Worm (Caenorhabditis elegans) whole organism, late embryonic: ENCODE results near the gene oxy-4.

Experiments used
- C08G9.2 ChIP-seq: sonication (generic microtip); optimal IDR thresholded peaks from 2 replicates; lab custom pipeline; 2016; ENCODE audit warnings: mild to moderate bottlenecking, missing genetic modification characterization, moderate library complexity, missing compliant biosample characterization
- C38D4.7 ChIP-seq: fragments of 200-800 bp; sonication (Bioruptor generic); optimal IDR thresholded peaks from 2 replicates; lab custom pipeline; 2018; ENCODE audit warnings: mild to moderate bottlenecking, missing genetic modification characterization, moderate library complexity, missing compliant biosample characterization
- T23F11.4 ChIP-seq: fragments of 200-800 bp; sonication (Bioruptor generic); optimal IDR thresholded peaks from 2 replicates; lab custom pipeline; 2018; ENCODE audit warnings: mild to moderate bottlenecking, missing genetic modification characterization, missing compliant biosample characterization
- Y22D7AL.16 ChIP-seq: sonication (generic microtip); optimal IDR thresholded peaks from 2 replicates; lab custom pipeline; 2016; ENCODE audit warnings: missing genetic modification characterization, missing compliant biosample characterization
- ceh-14 ChIP-seq: sonication (generic microtip); optimal IDR thresholded peaks from 2 replicates; lab custom pipeline; 2016; ENCODE audit warnings: missing genotype, missing genetic modification characterization, missing compliant biosample characterization
- ceh-2 ChIP-seq: sonication (generic microtip); optimal IDR thresholded peaks from 2 replicates; lab custom pipeline; 2016; ENCODE audit warnings: missing genotype, missing genetic modification characterization, missing compliant biosample characterization
- ceh-24 ChIP-seq: sonication (generic microtip); optimal IDR thresholded peaks from 2 replicates; lab custom pipeline; 2016; ENCODE audit warnings: mild to moderate bottlenecking, missing genetic modification characterization, missing compliant biosample characterization
- ceh-31 ChIP-seq: sonication (generic microtip); optimal IDR thresholded peaks from 2 replicates; lab custom pipeline; 2016; ENCODE audit warnings: missing genetic modification characterization, missing compliant biosample characterization
- ceh-34 ChIP-seq: sonication (generic microtip); optimal IDR thresholded peaks from 2 replicates; lab custom pipeline; 2016; ENCODE audit warnings: mild to moderate bottlenecking, missing genetic modification characterization, missing compliant biosample characterization
- ceh-45 ChIP-seq: fragments of 200-800 bp; sonication (Bioruptor generic); IDR thresholded peaks from 2 replicates; pipeline ENCODE4 v1.3.6; 2022; ENCODE audit warnings: missing genetic modification reagents, missing genetic modification characterization, missing compliant biosample characterization
- ceh-48 ChIP-seq: sonication (generic microtip); optimal IDR thresholded peaks from 2 replicates; lab custom pipeline; 2016; ENCODE audit warnings: missing genetic modification characterization, inconsistent platforms, missing compliant biosample characterization
- ceh-6 ChIP-seq: fragments of 200-800 bp; sonication (Bioruptor generic); optimal IDR thresholded peaks from 2 replicates; lab custom pipeline; 2018; ENCODE audit warnings: mild to moderate bottlenecking, missing genetic modification characterization, missing compliant biosample characterization
- ceh-9 ChIP-seq: sonication (generic microtip); optimal IDR thresholded peaks from 2 replicates; lab custom pipeline; 2016; ENCODE audit warnings: mild to moderate bottlenecking, missing genetic modification characterization, inconsistent platforms, missing compliant biosample characterization
- elt-2 ChIP-seq: sonication (generic microtip); optimal IDR thresholded peaks from 2 replicates; lab custom pipeline; 2016; ENCODE audit warnings: missing genetic modification reagents, missing genetic modification characterization, missing compliant biosample characterization
- elt-4 ChIP-seq: sonication (generic microtip); optimal IDR thresholded peaks from 2 replicates; lab custom pipeline; 2016; ENCODE audit warnings: missing genetic modification characterization, missing compliant biosample characterization
- ets-4 ChIP-seq: sonication (generic microtip); optimal IDR thresholded peaks from 2 replicates; lab custom pipeline; 2016; ENCODE audit warnings: missing genetic modification characterization, missing compliant biosample characterization
- fax-1 ChIP-seq: sonication (generic microtip); optimal IDR thresholded peaks from 2 replicates; lab custom pipeline; 2016; ENCODE audit warnings: missing genotype, missing genetic modification characterization, missing compliant biosample characterization
- fkh-6 ChIP-seq: sonication (generic microtip); optimal IDR thresholded peaks from 2 replicates; lab custom pipeline; 2016; ENCODE audit warnings: missing genetic modification characterization, missing compliant biosample characterization
- gmeb-2 ChIP-seq: sonication (generic microtip); optimal IDR thresholded peaks from 2 replicates; lab custom pipeline; 2016; ENCODE audit warnings: missing genetic modification characterization, inconsistent platforms, missing compliant biosample characterization
- hlh-15 ChIP-seq: sonication (generic microtip); optimal IDR thresholded peaks from 2 replicates; lab custom pipeline; 2016; ENCODE audit warnings: missing genetic modification characterization, missing compliant biosample characterization
- hlh-30 ChIP-seq: sonication (generic microtip); optimal IDR thresholded peaks from 2 replicates; lab custom pipeline; 2017; ENCODE audit warnings: antibody characterized with exemption, missing genetic modification characterization, missing compliant biosample characterization; ENCODE audit not compliant: insufficient read depth
- hlh-6 ChIP-seq: sonication (generic microtip); optimal IDR thresholded peaks from 2 replicates; lab custom pipeline; 2016; ENCODE audit warnings: missing genotype, missing genetic modification characterization, missing compliant biosample characterization
- hlh-8 ChIP-seq: sonication (generic microtip); optimal IDR thresholded peaks from 2 replicates; lab custom pipeline; 2016; ENCODE audit warnings: missing genotype, missing genetic modification characterization, missing compliant biosample characterization
- lim-6 ChIP-seq: sonication (generic microtip); optimal IDR thresholded peaks from 2 replicates; lab custom pipeline; 2016; ENCODE audit warnings: missing genetic modification characterization, missing compliant biosample characterization
- madf-2 ChIP-seq: sonication (generic microtip); optimal IDR thresholded peaks from 2 replicates; lab custom pipeline; 2017; ENCODE audit warnings: missing genetic modification characterization, missing compliant biosample characterization
- nhr-11 ChIP-seq: fragments of 150-350 bp; optimal IDR thresholded peaks from 2 replicates; lab custom pipeline; 2014; ENCODE audit warnings: missing biosample characterization, missing genetic modification characterization
- nhr-232 ChIP-seq: sonication (generic microtip); optimal IDR thresholded peaks from 2 replicates; lab custom pipeline; 2016; ENCODE audit warnings: missing genetic modification characterization, missing compliant biosample characterization
- npax-4 ChIP-seq: sonication (generic microtip); optimal IDR thresholded peaks from 2 replicates; lab custom pipeline; 2016; ENCODE audit warnings: missing genetic modification characterization, missing compliant biosample characterization
- odd-2 ChIP-seq: sonication (generic microtip); optimal IDR thresholded peaks from 2 replicates; lab custom pipeline; 2017; ENCODE audit warnings: antibody characterized with exemption, mild to moderate bottlenecking, missing genetic modification characterization, missing compliant biosample characterization
- pag-3 ChIP-seq: sonication (generic microtip); optimal IDR thresholded peaks from 2 replicates; lab custom pipeline; 2016; ENCODE audit warnings: missing compliant biosample characterization, missing genetic modification characterization, borderline replicate concordance
- pax-1 ChIP-seq: fragments of 150-350 bp; optimal IDR thresholded peaks from 2 replicates; lab custom pipeline; 2014; ENCODE audit warnings: missing biosample characterization, missing genetic modification characterization
- pqm-1 ChIP-seq: sonication (generic microtip); optimal IDR thresholded peaks from 2 replicates; lab custom pipeline; 2016; ENCODE audit warnings: missing genetic modification characterization, missing compliant biosample characterization
- pros-1 ChIP-seq: fragments of 150-350 bp; optimal IDR thresholded peaks from 2 replicates; lab custom pipeline; 2014; ENCODE audit warnings: missing biosample characterization, missing genetic modification reagents, missing genetic modification characterization
- ref-2 ChIP-seq: sonication (generic microtip); optimal IDR thresholded peaks from 2 replicates; lab custom pipeline; 2016; ENCODE audit warnings: missing genetic modification characterization, missing compliant biosample characterization
- sdc-2 ChIP-seq: sonication (generic microtip); optimal IDR thresholded peaks from 2 replicates; lab custom pipeline; 2016; ENCODE audit warnings: missing genotype, missing genetic modification characterization, missing compliant biosample characterization
- tbx-7 ChIP-seq: sonication (generic microtip); optimal IDR thresholded peaks from 2 replicates; lab custom pipeline; 2016; ENCODE audit warnings: missing genotype, missing genetic modification characterization, missing compliant biosample characterization
- unc-42 ChIP-seq: sonication (generic microtip); optimal IDR thresholded peaks from 2 replicates; lab custom pipeline; 2016; ENCODE audit warnings: missing genotype, missing genetic modification characterization, missing compliant biosample characterization
- unc-55 ChIP-seq: sonication (generic microtip); optimal IDR thresholded peaks from 2 replicates; lab custom pipeline; 2017; ENCODE audit warnings: missing biosample characterization, missing genetic modification reagents, missing genetic modification characterization
- zip-5 ChIP-seq: sonication (generic microtip); optimal IDR thresholded peaks from 2 replicates; lab custom pipeline; 2016; ENCODE audit warnings: missing genetic modification characterization, missing compliant biosample characterization
- ztf-16 ChIP-seq: sonication (generic microtip); optimal IDR thresholded peaks from 2 replicates; lab custom pipeline; 2017; ENCODE audit warnings: missing genetic modification characterization, missing compliant biosample characterization

oxy-4 gene

DNA sequence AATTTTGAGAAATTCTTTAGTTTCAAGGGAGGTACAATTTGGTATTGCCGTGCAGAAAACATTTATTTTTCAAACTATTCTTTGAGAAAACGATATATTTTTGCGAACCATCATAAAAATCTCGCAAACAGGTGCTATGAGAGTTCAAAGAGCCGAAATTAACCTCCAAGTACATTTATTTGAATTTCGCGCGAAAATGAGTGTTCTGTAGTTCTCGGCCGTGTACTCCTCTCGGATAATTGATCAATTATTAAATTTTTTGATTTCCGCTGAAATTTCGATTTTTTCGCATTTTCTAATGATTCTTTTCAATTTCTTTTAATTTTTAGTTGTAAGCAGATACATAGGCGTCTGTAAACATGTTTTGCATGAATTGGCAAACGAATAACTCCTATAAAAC is 31.6 kb upstream of the oxy-4 start:
- no peak for TF ChIP-seq madf-2
- TF ChIP-seq lim-6 (tag; lab: Kevin White, UChicago): peak; percentile 21
- peak; percentile 91 for TF ChIP-seq ets-4 (tag; lab: Kevin White, UChicago)
- no peak for TF ChIP-seq T23F11.4
- TF ChIP-seq zip-5 (tag; lab: Kevin White, UChicago): peak; percentile 35
- no peak for TF ChIP-seq elt-4 (tag; lab: Kevin White, UChicago)
- peak; percentile 47 for TF ChIP-seq ceh-31 (tag; lab: Kevin White, UChicago)
- peak; percentile 20 for TF ChIP-seq ceh-2 (tag; lab: Kevin White, UChicago)
- peak; percentile 79 for TF ChIP-seq C08G9.2 (tag; lab: Kevin White, UChicago)
- TF ChIP-seq nhr-11 (tag; lab: Kevin White, UChicago): no peak
- peak; percentile 50 for TF ChIP-seq ref-2 (tag; lab: Kevin White, UChicago)
- no peak for TF ChIP-seq elt-2 (tag; lab: Kevin White, UChicago)
- peak; percentile 25 for TF ChIP-seq tbx-7 (tag; lab: Kevin White, UChicago)
- TF ChIP-seq npax-4 (tag; lab: Kevin White, UChicago): no peak

DNA sequence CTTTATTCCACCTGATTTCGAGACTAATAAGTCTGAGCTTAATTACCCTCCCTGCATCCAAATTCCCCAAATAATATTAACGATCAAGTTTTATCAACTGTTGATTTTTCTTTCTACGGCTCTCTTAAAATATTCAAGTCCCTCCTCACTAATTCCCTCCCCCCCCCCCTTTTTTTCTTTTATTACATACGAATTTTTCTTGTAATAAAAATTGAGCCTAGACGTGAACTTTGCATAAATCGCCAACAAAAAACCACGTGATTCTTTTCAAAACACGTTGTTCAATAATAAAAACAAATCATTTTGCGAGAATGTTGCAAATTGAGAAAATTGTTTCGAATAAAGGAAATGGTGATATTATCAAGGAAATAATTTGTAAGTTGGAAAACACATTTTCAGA is 29.9 kb upstream of the oxy-4 start, which contains the start of gene K10D2.8:
Gene K10D2.8 (plus strand): TSS at position 301 of the 400 bp plus-strand sequence.
- TF ChIP-seq ets-4 (tag; lab: Kevin White, UChicago) (no peak), C38D4.7 (no peak), nhr-11 (tag; lab: Kevin White, UChicago) (no peak), pag-3 (tag; lab: Kevin White, UChicago) (no peak), ceh-45 (no peak), sdc-2 (tag; lab: Kevin White, UChicago) (no peak), ceh-6 (GFP tag; lab: Kevin White, UChicago) (no peak), hlh-30 (tag; lab: Kevin White, UChicago) (no peak), odd-2 (no peak), hlh-15 (tag; lab: Kevin White, UChicago) (no peak), pros-1 (tag; lab: Kevin White, UChicago) (no peak), ceh-48 (tag; lab: Kevin White, UChicago) (no peak), Y22D7AL.16 (no peak)

DNA sequence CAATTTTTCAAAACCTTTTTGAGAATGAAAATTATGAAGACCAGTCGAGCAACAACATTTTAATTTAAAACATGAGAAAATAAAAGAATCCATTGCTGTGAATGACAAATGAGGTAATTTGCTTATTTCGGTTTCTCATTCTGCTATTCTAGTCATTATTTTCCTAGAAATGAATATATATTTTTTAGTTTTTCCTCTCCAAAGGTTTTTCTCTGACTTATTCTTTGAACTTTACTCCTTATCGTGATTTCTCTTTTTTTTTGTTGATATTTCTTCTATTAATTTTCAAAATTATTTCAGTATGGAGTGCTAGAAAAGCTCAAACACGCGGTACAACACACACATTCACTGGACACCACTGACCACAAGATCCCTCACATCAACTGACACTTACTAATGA is 27.0 kb upstream of the oxy-4 start, which contains the start of gene pup-2:
Gene pup-2 (plus strand): TSS at position 301 of the 400 bp plus-strand sequence.
- no peak for TF ChIP-seq ceh-9 (tag; lab: Kevin White, UChicago)
- no peak for TF ChIP-seq ets-4 (tag; lab: Kevin White, UChicago)
- no peak for TF ChIP-seq ceh-2 (tag; lab: Kevin White, UChicago)
- TF ChIP-seq pros-1 (tag; lab: Kevin White, UChicago): no peak

DNA sequence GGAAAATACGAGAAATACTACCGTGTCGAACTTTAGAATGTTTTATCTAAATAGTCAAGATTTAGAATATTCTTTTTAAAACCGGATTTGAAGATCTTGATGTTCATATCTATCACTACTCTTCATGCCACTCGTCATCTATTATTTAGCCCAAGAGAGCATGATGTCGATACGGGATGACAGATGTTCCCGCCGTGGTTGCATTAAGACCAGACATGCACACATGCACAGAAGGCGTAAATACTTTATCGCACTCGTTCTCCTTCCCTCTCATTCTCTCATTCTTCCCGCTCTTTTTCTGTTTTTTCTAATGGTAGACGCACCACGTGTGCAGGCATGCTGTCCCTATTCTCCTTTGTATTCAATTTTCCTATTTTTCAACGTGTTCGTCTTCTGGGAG is 24.8 kb upstream of the oxy-4 start:
- TF ChIP-seq hlh-8 (tag; lab: Kevin White, UChicago): peak; percentile 40
- peak; percentile 33 for TF ChIP-seq unc-42
- TF ChIP-seq fkh-6 (tag; lab: Kevin White, UChicago): no peak
- peak; percentile 50 for TF ChIP-seq hlh-30 (tag; lab: Kevin White, UChicago)
- TF ChIP-seq, all 69 proteins: peak for 3

DNA sequence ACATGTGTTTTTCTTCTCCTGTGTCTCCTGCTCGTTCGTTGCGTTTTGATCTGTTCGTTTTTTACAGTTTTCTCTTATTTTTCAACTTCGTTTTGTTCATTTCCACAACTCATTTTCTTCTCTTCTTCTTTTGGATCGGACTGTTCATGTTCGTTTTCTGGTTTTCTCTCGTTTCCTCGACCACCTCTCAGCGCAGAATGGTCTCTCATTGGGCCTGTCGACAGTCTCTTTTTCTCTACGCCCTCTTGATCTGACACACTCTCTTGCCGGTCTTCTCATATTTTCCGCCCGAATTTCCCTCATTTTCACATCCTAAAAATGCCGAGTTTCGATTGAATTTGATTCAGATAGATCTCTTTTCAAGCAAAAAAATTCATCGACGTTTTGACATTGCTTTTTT is 23.1 kb upstream of the oxy-4 start:
- no peak for TF ChIP-seq nhr-232 (tag; lab: Kevin White, UChicago)

DNA sequence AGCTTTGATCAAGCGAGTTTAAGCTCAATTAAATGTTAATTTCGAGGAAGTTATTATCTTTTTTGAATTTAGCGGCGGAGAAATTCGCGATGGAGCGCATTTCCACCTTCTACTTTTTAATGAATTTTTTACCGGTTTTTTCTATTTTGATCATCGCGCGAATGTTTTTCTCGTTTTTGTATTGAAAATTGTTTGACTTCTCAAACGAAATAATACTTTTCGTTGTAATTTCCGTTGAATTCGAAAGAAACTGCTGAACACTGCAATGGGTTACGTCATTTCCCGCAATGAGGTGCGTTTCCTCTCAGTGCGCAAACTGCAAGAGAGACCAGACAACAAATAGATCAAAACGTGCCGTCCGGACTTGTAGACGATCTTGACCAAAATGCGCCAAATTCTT is 22.6 kb upstream of the oxy-4 start:
- TF ChIP-seq fax-1 (tag; lab: Kevin White, UChicago): no peak
- no peak for TF ChIP-seq pqm-1
- TF ChIP-seq ceh-6 (GFP tag; lab: Kevin White, UChicago): no peak
- no peak for TF ChIP-seq ceh-14
- TF ChIP-seq ztf-16 (tag; lab: Kevin White, UChicago): no peak
- no peak for TF ChIP-seq gmeb-2 (tag; lab: Kevin White, UChicago)
- no peak for TF ChIP-seq C08G9.2 (tag; lab: Kevin White, UChicago)
- no peak for TF ChIP-seq elt-2 (tag; lab: Kevin White, UChicago)
- TF ChIP-seq unc-55: no peak
- no peak for TF ChIP-seq pax-1 (tag; lab: Kevin White, UChicago)
- TF ChIP-seq ceh-24 (tag; lab: Kevin White, UChicago): no peak
- TF ChIP-seq hlh-6: no peak
- no peak for TF ChIP-seq ceh-34 (tag; lab: Kevin White, UChicago)
